Worm (Caenorhabditis elegans) whole organism, L3 larva: ENCODE results near the gene nhr-283.

ENCODE experiments used
- ama-1 ChIP-seq: fragments of 150-350 bp; optimal IDR thresholded peaks from 2 replicates; lab custom pipeline; 2018
- ceh-82 ChIP-seq: fragments of 150-350 bp; optimal IDR thresholded peaks from 2 replicates; lab custom pipeline; 2014; ENCODE audit warnings: missing biosample characterization, missing genetic modification characterization
- ceh-9 ChIP-seq: sonication (generic microtip); optimal IDR thresholded peaks from 2 replicates; lab custom pipeline; 2018; ENCODE audit warnings: missing biosample characterization, missing genetic modification characterization
- lin-15B ChIP-seq: fragments of 150-350 bp; optimal IDR thresholded peaks from 2 replicates; lab custom pipeline; 2014; ENCODE audit warnings: missing biosample characterization, missing genetic modification characterization
- lin-39 ChIP-seq: fragments of 150-350 bp; optimal IDR thresholded peaks from 2 replicates; lab custom pipeline; 2018; ENCODE audit warnings: missing biosample characterization, missing genetic modification reagents, missing genetic modification characterization
- nhr-28 ChIP-seq: fragments of 150-350 bp; optimal IDR thresholded peaks from 2 replicates; lab custom pipeline; 2014; ENCODE audit warnings: missing biosample characterization, missing genetic modification characterization
- pha-4 ChIP-seq: fragments of 150-350 bp; optimal IDR thresholded peaks from 2 replicates; lab custom pipeline; 2014; ENCODE audit warnings: missing biosample characterization, missing genetic modification reagents, missing genetic modification characterization
- unc-39 ChIP-seq: sonication (generic microtip); optimal IDR thresholded peaks from 4 replicates; lab custom pipeline; 2017; ENCODE audit warnings: missing biosample characterization, missing genetic modification characterization
- zag-1 ChIP-seq: fragments of 150-350 bp; optimal IDR thresholded peaks from 2 replicates; lab custom pipeline; 2014; ENCODE audit warnings: missing biosample characterization, missing genetic modification characterization

ce11 chrV:15817746-15818145, 41.2 kb upstream of the nhr-283 start, which contains the start of gene abf-3:
- TF ChIP-seq nhr-28 (tag; lab: Kevin White, UChicago) (no peak), lin-39 (tag; lab: Kevin White, UChicago) (no peak), zag-1 (tag; lab: Kevin White, UChicago) (no peak), pha-4 (tag; lab: Kevin White, UChicago) (no peak), ama-1 (lab: Kevin White, UChicago) (no peak), ceh-82 (tag; lab: Kevin White, UChicago) (no peak), lin-15B (tag; lab: Kevin White, UChicago) (no peak), unc-39 (tag; lab: Kevin White, UChicago) (no peak), ceh-9 (tag; lab: Kevin White, UChicago) (no peak)
